Worm (Caenorhabditis elegans) whole organism, young adult: ENCODE measurements around the gene F23F12.13.

Experiments
- F37B4.10 ChIP-seq: fragments of 200-800 bp; sonication (Bioruptor generic); IDR thresholded peaks from 2 replicates; pipeline ENCODE4 v1.3.6; 2022; ENCODE audit warnings: missing genetic modification characterization, missing compliant biosample characterization
- ZK185.1 ChIP-seq: sonication (generic microtip); optimal IDR thresholded peaks from 2 replicates; lab custom pipeline; 2016; ENCODE audit warnings: mild to moderate bottlenecking, missing genetic modification characterization, missing compliant biosample characterization; ENCODE audit not compliant: poor library complexity, severe bottlenecking
- athp-1 ChIP-seq: sonication (generic microtip); optimal IDR thresholded peaks from 2 replicates; lab custom pipeline; 2017; ENCODE audit warnings: mild to moderate bottlenecking, missing genetic modification characterization, missing compliant biosample characterization
- attf-3 ChIP-seq: fragments of 200-800 bp; sonication (Bioruptor generic); conservative IDR thresholded peaks from 2 replicates; pipeline ENCODE4 v1.3.6; 2022; ENCODE audit warnings: missing genetic modification reagents, missing genetic modification characterization, missing compliant biosample characterization
- die-1 ChIP-seq: sonication (generic microtip); optimal IDR thresholded peaks from 2 replicates; lab custom pipeline; 2016; ENCODE audit warnings: missing genotype, mild to moderate bottlenecking, missing genetic modification characterization, missing compliant biosample characterization
- dox-1 ChIP-seq: fragments of 200-800 bp; sonication (Bioruptor generic); IDR thresholded peaks from 2 replicates; pipeline ENCODE4 v1.3.6; 2022; ENCODE audit warnings: missing genetic modification reagents, missing genetic modification characterization, missing compliant biosample characterization
- dpl-1 ChIP-seq: fragments of 150-350 bp; optimal IDR thresholded peaks from 2 replicates; lab custom pipeline; 2014; ENCODE audit warnings: missing biosample characterization, missing genetic modification reagents, missing genetic modification characterization
- madf-6 ChIP-seq: fragments of 200-800 bp; sonication (Bioruptor generic); IDR thresholded peaks from 2 replicates; pipeline ENCODE4 v1.3.6; 2022; ENCODE audit warnings: missing genetic modification reagents, missing genetic modification characterization, missing compliant biosample characterization
- nfya-1 ChIP-seq: sonication (generic microtip); optimal IDR thresholded peaks from 2 replicates; lab custom pipeline; 2017; ENCODE audit warnings: antibody characterized with exemption, missing compliant biosample characterization, missing genetic modification characterization, borderline replicate concordance; ENCODE audit not compliant: insufficient read depth

- TF ChIP-seq die-1 (tag; lab: Kevin White, UChicago) (no peak), madf-6 (GFP tag; lab: Robert Waterston, UW) (no peak), ZK185.1 (tag; lab: Kevin White, UChicago) (no peak), athp-1 (tag; lab: Kevin White, UChicago) (no peak), F37B4.10 (GFP tag; lab: Robert Waterston, UW) (no peak), nfya-1 (tag; lab: Kevin White, UChicago) (no peak), dpl-1 (GFP tag; lab: Kevin White, UChicago) (no peak), attf-3 (no peak), dox-1 (GFP tag; lab: Robert Waterston, UW) (no peak)
These were observed 16.0 kb upstream of the F23F12.13 start for ce11 chrIII:6479439-6479838.
